Worm (Caenorhabditis elegans) whole organism, midembryonic: Measurements from ENCODE around the gene Y51H7C.10.

Experiments used
- T22C8.4 ChIP-seq: fragments of 200-800 bp; sonication (Bioruptor generic); IDR thresholded peaks from 2 replicates; pipeline ENCODE4 v1.3.6; 2022; ENCODE audit warnings: missing genetic modification characterization, missing compliant biosample characterization
- cog-1 ChIP-seq: sonication (generic microtip); optimal IDR thresholded peaks from 2 replicates; lab custom pipeline; 2016; ENCODE audit warnings: missing genetic modification characterization, missing compliant biosample characterization
- flt-1 ChIP-seq: fragments of 200-800 bp; sonication (Bioruptor generic); IDR thresholded peaks from 2 replicates; pipeline ENCODE4 v1.3.6; 2022; ENCODE audit warnings: missing genetic modification characterization, missing compliant biosample characterization
- klf-2 ChIP-seq: fragments of 200-800 bp; sonication (Bioruptor generic); conservative IDR thresholded peaks from 2 replicates; pipeline ENCODE4 v1.3.6; 2022; ENCODE audit warnings: missing genetic modification reagents, missing genetic modification characterization, missing compliant biosample characterization
- med-1 ChIP-seq: sonication (generic microtip); optimal IDR thresholded peaks from 2 replicates; lab custom pipeline; 2017; ENCODE audit warnings: missing genetic modification characterization, mild to moderate bottlenecking, missing compliant biosample characterization, antibody characterized with exemption, missing genetic modification reagents; ENCODE audit not compliant: insufficient read depth
- ref-1 ChIP-seq: fragments of 200-800 bp; sonication (Bioruptor generic); conservative IDR thresholded peaks from 2 replicates; pipeline ENCODE4 v1.3.6; 2022; ENCODE audit warnings: missing genetic modification reagents, missing genetic modification characterization, missing compliant biosample characterization
- tab-1 ChIP-seq: fragments of 200-800 bp; sonication (Bioruptor generic); IDR thresholded peaks from 2 replicates; pipeline ENCODE4 v1.3.6; 2022; ENCODE audit warnings: missing genetic modification characterization, missing compliant biosample characterization
- ztf-23 ChIP-seq: fragments of 200-800 bp; sonication (Bioruptor generic); IDR thresholded peaks from 2 replicates; pipeline ENCODE4 v1.3.6; 2022; ENCODE audit warnings: missing genetic modification reagents, missing genetic modification characterization, missing compliant biosample characterization
- ztf-29 ChIP-seq: fragments of 200-800 bp; sonication (Bioruptor generic); IDR thresholded peaks from 2 replicates; pipeline ENCODE4 v1.3.6; 2022; ENCODE audit warnings: missing genetic modification reagents, missing genetic modification characterization, missing compliant biosample characterization

Y51H7C.10 gene

DNA sequence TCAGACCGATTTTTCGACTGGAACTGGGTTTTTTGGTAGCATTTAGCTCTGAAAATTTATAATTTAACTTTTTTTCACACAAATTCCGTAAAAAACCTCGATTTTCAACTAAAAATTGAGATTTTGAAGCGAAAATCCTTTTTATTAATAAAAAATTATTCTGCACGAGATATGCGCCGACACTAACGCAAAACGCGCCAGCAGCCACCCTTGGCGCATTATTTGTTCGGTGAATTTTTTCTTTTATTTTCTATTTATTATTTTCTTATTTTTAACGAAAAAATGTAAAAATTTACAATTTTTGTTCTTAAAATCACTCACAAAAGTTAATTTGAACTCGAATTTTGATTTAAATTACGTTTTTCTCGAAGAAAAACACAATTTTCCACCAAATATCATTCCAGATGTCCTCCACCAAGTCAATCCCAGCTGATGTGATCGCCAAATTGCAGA is 21.4 kb downstream of the Y51H7C.10 start, which contains the start of gene Y51H7C.7:
Gene Y51H7C.7, plus strand, starts transcription at position 403 of the 453 bp plus-strand sequence.
- TF ChIP-seq ztf-23 (GFP tag; lab: Robert Waterston, UW) (no peak), tab-1 (GFP tag; lab: Robert Waterston, UW) (no peak), ref-1 (GFP tag; lab: Robert Waterston, UW) (no peak)

DNA sequence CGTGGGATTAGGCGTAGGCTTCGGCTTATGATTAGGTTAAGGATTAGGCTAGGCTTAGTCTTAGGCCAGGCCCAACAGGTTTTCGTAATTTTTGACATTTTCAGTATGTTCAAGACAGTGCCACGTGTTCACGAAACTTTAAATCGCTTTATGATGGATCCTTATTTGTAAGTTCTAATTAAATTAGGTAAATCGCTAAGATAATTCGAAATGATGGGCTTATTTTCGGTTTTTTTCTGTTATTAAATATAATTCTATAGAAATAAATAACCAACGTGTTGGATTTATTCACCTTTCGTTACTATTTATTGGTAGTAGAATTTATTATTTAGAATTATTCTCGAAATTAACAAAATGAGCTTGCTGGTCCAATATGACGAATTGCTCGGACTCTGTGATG is 22.1 kb downstream of the Y51H7C.10 start, which contains the start of gene Y51H7C.8:
Gene Y51H7C.8, plus strand, starts transcription at position 301 of the 400 bp plus-strand sequence.
- no peak for TF ChIP-seq ztf-29
- no peak for TF ChIP-seq ref-1 (GFP tag; lab: Robert Waterston, UW)
- TF ChIP-seq med-1 (GFP tag; lab: Kevin White, UChicago), result no peak
- TF ChIP-seq T22C8.4 (GFP tag; lab: Robert Waterston, UW), result no peak
- TF ChIP-seq ztf-23 (GFP tag; lab: Robert Waterston, UW), result no peak
- no peak for TF ChIP-seq flt-1 (GFP tag; lab: Robert Waterston, UW)
- TF ChIP-seq klf-2 (GFP tag; lab: Robert Waterston, UW), result no peak

DNA sequence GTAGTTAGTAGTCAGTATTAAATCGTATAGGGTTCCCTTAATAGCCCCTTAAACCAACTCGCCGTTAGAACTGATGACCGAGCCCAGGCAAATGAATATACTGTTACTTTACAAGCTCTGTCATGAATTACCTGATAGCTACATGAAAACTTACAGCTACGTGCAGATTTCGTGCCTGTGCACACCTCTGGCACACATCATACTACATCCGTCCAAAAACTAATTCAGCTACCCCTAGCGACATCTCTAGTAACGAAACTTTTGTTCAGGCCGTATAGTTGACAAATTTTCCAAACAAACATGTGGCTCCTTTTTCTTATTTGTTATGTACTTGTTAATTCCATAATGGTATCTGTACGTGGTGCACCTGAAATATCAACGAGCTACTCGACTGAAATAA is 23.5 kb downstream of the Y51H7C.10 start, which contains the start of gene F54D12.1:
Gene F54D12.1, plus strand, starts transcription at position 301 of the 400 bp plus-strand sequence.
- TF ChIP-seq ztf-23 (GFP tag; lab: Robert Waterston, UW) (no peak), T22C8.4 (GFP tag; lab: Robert Waterston, UW) (no peak), klf-2 (GFP tag; lab: Robert Waterston, UW) (no peak), ztf-29 (no peak), ref-1 (GFP tag; lab: Robert Waterston, UW) (no peak), cog-1 (tag; lab: Kevin White, UChicago) (no peak), flt-1 (GFP tag; lab: Robert Waterston, UW) (no peak), tab-1 (GFP tag; lab: Robert Waterston, UW) (no peak), med-1 (GFP tag; lab: Kevin White, UChicago) (no peak)

DNA sequence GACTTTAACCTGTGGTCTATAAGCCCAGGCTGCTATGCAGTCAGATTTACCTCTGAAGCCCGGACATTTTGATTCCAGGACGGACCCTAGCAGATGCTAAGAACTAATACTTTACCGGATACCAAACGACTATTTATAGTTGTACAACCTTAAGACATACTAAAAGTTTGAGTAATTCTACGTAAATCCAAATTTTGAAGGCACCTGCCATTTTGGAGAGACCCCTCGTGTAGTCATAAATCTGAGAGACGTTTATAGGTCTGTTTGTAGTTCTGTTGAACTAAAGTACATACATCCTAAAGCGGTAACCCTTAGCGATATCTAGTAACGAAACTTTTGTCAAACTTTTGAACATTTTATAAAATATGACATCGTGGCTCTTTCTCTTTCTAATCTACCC is 25.2 kb downstream of the Y51H7C.10 start, which contains the start of gene F54D12.2:
Gene F54D12.2, plus strand, starts transcription at position 301 of the 400 bp plus-strand sequence.
- TF ChIP-seq flt-1 (GFP tag; lab: Robert Waterston, UW), result no peak
- no peak for TF ChIP-seq ztf-29
- TF ChIP-seq cog-1 (tag; lab: Kevin White, UChicago), result no peak
- no peak for TF ChIP-seq tab-1 (GFP tag; lab: Robert Waterston, UW)
- TF ChIP-seq T22C8.4 (GFP tag; lab: Robert Waterston, UW), result no peak
- no peak for TF ChIP-seq ztf-23 (GFP tag; lab: Robert Waterston, UW)
- TF ChIP-seq med-1 (GFP tag; lab: Kevin White, UChicago), result no peak
- TF ChIP-seq klf-2 (GFP tag; lab: Robert Waterston, UW), result no peak
- TF ChIP-seq ref-1 (GFP tag; lab: Robert Waterston, UW), result no peak

DNA sequence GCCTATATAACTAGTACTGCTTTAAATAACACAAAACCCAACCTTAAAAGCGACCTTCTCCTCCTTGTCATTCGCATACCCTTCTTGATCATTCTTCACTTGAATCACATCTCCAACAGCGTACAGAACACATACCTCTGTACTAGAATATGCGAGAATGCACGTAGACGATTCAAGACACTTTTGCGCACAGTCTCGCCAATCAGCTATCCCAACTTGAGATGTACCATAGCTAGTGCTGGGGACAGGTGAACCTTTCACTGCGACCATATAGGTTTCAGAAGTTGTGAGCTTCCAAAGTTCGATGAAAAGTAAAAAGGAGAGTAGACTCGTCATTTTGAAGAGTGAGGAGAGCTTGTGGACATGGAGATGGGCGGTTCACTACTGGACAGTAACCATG is 25.9 kb downstream of the Y51H7C.10 start, which contains the start of gene F54D12.8:
Gene F54D12.8, minus strand, starts transcription at position 336 of the 400 bp plus-strand sequence.
- no peak for TF ChIP-seq ztf-29
- TF ChIP-seq ref-1 (GFP tag; lab: Robert Waterston, UW), result no peak
- no peak for TF ChIP-seq cog-1 (tag; lab: Kevin White, UChicago)
- no peak for TF ChIP-seq med-1 (GFP tag; lab: Kevin White, UChicago)
- TF ChIP-seq tab-1 (GFP tag; lab: Robert Waterston, UW), result no peak
- no peak for TF ChIP-seq klf-2 (GFP tag; lab: Robert Waterston, UW)
- TF ChIP-seq T22C8.4 (GFP tag; lab: Robert Waterston, UW), result no peak
- TF ChIP-seq flt-1 (GFP tag; lab: Robert Waterston, UW), result no peak
- no peak for TF ChIP-seq ztf-23 (GFP tag; lab: Robert Waterston, UW)

DNA sequence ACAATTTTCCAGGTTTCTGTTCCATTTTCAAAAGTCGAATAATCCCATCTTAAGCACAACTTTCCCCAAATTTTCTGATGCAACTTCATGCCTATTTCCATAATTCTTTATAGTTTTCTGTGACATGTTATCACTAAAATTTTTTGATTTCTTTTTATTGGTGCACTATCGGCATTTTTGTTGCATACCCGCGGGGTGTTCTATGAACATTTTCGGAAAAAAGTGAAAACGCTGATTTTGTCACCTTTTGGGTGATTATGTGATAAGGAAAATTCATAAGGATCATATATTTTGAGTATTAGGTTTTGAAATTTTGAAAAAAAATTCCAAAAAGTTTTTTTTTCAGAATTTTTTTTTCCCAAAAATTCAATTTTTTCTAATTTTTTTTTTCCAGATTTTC is 37.1 kb downstream of the Y51H7C.10 start, which contains the start of gene aat-7:
Gene aat-7, plus strand, starts transcription at position 393 of the 400 bp plus-strand sequence.
- TF ChIP-seq ztf-29 (no peak), cog-1 (tag; lab: Kevin White, UChicago) (no peak), ztf-23 (GFP tag; lab: Robert Waterston, UW) (no peak), tab-1 (GFP tag; lab: Robert Waterston, UW) (no peak), klf-2 (GFP tag; lab: Robert Waterston, UW) (no peak), T22C8.4 (GFP tag; lab: Robert Waterston, UW) (no peak), flt-1 (GFP tag; lab: Robert Waterston, UW) (no peak), med-1 (GFP tag; lab: Kevin White, UChicago) (no peak), ref-1 (GFP tag; lab: Robert Waterston, UW) (no peak)

DNA sequence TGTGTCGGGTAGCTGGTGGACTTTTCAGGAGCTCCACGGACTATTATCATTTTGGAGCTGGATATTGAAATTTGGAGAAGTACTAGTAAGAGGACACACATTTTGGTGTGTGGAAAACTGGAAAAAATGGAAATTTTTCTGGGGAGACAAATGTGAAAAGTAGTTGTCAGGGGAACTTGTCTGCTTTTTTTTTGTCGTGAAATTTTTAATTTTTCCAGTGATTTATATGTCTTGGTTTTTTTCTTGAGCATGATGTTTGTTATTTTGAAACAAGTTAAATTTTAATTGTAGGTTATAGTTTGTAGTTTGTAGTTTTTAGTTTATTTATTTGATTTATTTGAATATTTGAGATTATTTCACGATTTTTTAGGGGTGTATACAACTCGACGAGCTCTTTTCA is 38.3 kb downstream of the Y51H7C.10 start, which contains the start of gene F54D12.7:
Gene F54D12.7, minus strand, starts transcription at position 101 of the 400 bp plus-strand sequence.
- TF ChIP-seq ztf-29, result no peak
- no peak for TF ChIP-seq T22C8.4 (GFP tag; lab: Robert Waterston, UW)
- TF ChIP-seq tab-1 (GFP tag; lab: Robert Waterston, UW), result no peak
- no peak for TF ChIP-seq klf-2 (GFP tag; lab: Robert Waterston, UW)
- no peak for TF ChIP-seq cog-1 (tag; lab: Kevin White, UChicago)
- TF ChIP-seq ref-1 (GFP tag; lab: Robert Waterston, UW), result no peak
- no peak for TF ChIP-seq ztf-23 (GFP tag; lab: Robert Waterston, UW)
- TF ChIP-seq flt-1 (GFP tag; lab: Robert Waterston, UW), result no peak
- TF ChIP-seq med-1 (GFP tag; lab: Kevin White, UChicago), result no peak

DNA sequence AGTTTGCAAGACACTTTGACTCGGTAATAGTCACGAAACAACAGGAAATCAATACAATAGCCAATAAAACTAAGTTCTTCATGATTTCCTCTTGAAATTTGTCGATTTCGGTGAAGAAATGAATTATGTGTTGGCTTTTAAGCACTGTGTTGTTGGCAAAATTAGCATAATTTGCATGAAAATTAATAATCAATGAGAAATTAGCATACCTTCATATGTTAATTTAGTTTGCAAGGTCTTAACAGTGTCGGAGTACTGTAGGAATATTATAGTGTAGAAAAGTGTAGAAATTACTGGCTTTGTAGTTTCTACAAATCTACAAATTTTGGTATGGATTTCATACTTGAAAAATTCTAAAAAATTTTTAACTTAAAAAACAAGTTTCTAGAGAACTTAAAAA is 41.9 kb downstream of the Y51H7C.10 start, which contains the start of gene F54D12.9:
Gene F54D12.9, minus strand, starts transcription at position 101 of the 400 bp plus-strand sequence.
- TF ChIP-seq ztf-23 (GFP tag; lab: Robert Waterston, UW), result no peak
- TF ChIP-seq cog-1 (tag; lab: Kevin White, UChicago), result no peak
- TF ChIP-seq flt-1 (GFP tag; lab: Robert Waterston, UW), result no peak
- TF ChIP-seq ref-1 (GFP tag; lab: Robert Waterston, UW), result no peak
- TF ChIP-seq ztf-29, result no peak
- TF ChIP-seq T22C8.4 (GFP tag; lab: Robert Waterston, UW), result no peak
- TF ChIP-seq klf-2 (GFP tag; lab: Robert Waterston, UW), result no peak
- no peak for TF ChIP-seq tab-1 (GFP tag; lab: Robert Waterston, UW)
- no peak for TF ChIP-seq med-1 (GFP tag; lab: Kevin White, UChicago)

DNA sequence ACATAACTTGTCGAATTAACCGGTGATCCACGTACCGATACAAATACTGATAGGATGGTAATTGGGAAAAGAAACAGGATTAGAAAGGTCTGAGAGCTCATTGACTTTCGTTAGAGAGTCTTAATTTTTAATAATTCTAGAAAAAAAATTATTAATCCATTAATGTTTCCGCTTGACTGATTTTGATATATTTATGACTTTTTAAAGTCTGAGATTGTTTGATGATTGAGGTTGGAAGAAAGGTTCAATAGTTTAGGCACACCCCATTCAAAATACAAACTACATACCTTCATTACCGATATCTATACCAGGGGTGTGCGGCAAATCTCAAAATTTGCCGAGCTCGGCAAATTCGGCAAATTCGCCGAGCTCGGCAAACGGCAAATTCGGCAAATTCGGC is 45.3 kb downstream of the Y51H7C.10 start, which contains the start of gene F54D12.10:
Gene F54D12.10, minus strand, starts transcription at position 101 of the 400 bp plus-strand sequence.
- TF ChIP-seq T22C8.4 (GFP tag; lab: Robert Waterston, UW), result no peak
- no peak for TF ChIP-seq flt-1 (GFP tag; lab: Robert Waterston, UW)
- TF ChIP-seq tab-1 (GFP tag; lab: Robert Waterston, UW), result no peak
- no peak for TF ChIP-seq ztf-23 (GFP tag; lab: Robert Waterston, UW)
- no peak for TF ChIP-seq cog-1 (tag; lab: Kevin White, UChicago)
- no peak for TF ChIP-seq ref-1 (GFP tag; lab: Robert Waterston, UW)
- no peak for TF ChIP-seq med-1 (GFP tag; lab: Kevin White, UChicago)
- no peak for TF ChIP-seq klf-2 (GFP tag; lab: Robert Waterston, UW)
- TF ChIP-seq ztf-29, result no peak
